Fruit fly (Drosophila melanogaster) whole organism: Measurements from ENCODE around the gene Obp22a.

Experiments
- CG8478 ChIP-seq: fragments of >200 bp; optimal IDR thresholded peaks from 2 replicates; lab custom pipeline; 2018; ENCODE audit warnings: inconsistent platforms
- Dll ChIP-seq: fragments of >200 bp; optimal IDR thresholded peaks from 2 replicates; lab custom pipeline; 2017
- EcR ChIP-seq, 2 experiments: fragments of >200 bp; optimal IDR thresholded peaks; 2 replicates each; lab custom pipeline; 2017; ENCODE audit warnings: missing biosample characterization in 2 of 2, missing genetic modification characterization in 2 of 2, missing genetic modification reagents in 2 of 2
- pan ChIP-seq: fragments of >200 bp; optimal IDR thresholded peaks from 2 replicates; lab custom pipeline; 2017
- psq ChIP-seq: fragments of >200 bp; optimal IDR thresholded peaks from 2 replicates; lab custom pipeline; 2017
- usp ChIP-seq: fragments of >200 bp; optimal IDR thresholded peaks from 2 replicates; lab custom pipeline; 2017; ENCODE audit warnings: missing biosample characterization, missing genetic modification characterization, mixed read lengths

Obp22a gene

dm6 chr2L:1967861-1968260, 24.1 kb downstream of the Obp22a start:
- no peak for TF ChIP-seq usp

- no peak for TF ChIP-seq psq
- TF ChIP-seq Dll (lab: Kevin White, UChicago) = no peak
- no peak for TF ChIP-seq CG8478 (lab: Kevin White, UChicago)
- no peak for TF ChIP-seq usp
- no peak for TF ChIP-seq pan (lab: Kevin White, UChicago)
- TF ChIP-seq EcR (GFP tag; optimal IDR thresholded peaks at IDR 0.05; lab: Kevin White, UChicago) = no peak
Measured at dm6 chr2L:1967301-1967700, 24.7 kb downstream of the Obp22a start.

DNA sequence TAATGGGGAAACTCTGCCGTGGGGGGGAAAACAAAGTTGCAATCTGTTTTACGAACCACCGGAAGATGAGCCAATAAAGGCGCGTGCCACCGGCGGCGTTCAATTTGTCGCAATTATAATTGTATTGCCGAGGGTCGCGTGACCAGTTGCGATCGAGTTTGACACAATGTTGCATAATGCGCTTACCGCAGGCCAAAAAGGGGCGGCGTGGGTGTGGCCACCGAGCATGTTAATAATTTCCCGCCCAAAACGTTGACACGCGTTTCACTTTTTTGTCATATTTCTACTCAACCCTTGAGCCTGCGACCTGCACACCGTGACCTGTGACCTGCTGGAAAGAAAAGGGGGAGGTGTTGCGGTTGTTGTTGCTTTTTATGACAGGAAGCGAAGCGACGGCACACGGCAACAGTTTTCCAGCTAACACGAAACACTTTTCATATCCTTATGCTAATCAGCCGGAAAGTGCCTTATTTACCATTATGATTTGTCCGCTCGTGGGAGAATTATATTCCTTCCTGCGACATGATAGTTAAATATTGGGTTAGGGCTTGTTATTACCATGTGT, 29.9 kb downstream of the Obp22a start:
- no peak for TF ChIP-seq EcR (GFP tag; optimal IDR thresholded peaks at IDR 0.05; lab: Kevin White, UChicago)
- no peak for TF ChIP-seq pan (lab: Kevin White, UChicago)
- no peak for TF ChIP-seq psq
- no peak for TF ChIP-seq usp
- TF ChIP-seq CG8478 (lab: Kevin White, UChicago) = no peak
- TF ChIP-seq Dll (lab: Kevin White, UChicago) = no peak

dm6 chr2L:1960056-1960455, 31.9 kb downstream of the Obp22a start:
- TF ChIP-seq usp (no peak), EcR (GFP tag; optimal IDR thresholded peaks at IDR 0.05; lab: Kevin White, UChicago) (no peak), pan (lab: Kevin White, UChicago) (no peak), CG8478 (lab: Kevin White, UChicago) (no peak), psq (no peak), Dll (lab: Kevin White, UChicago) (no peak)

DNA sequence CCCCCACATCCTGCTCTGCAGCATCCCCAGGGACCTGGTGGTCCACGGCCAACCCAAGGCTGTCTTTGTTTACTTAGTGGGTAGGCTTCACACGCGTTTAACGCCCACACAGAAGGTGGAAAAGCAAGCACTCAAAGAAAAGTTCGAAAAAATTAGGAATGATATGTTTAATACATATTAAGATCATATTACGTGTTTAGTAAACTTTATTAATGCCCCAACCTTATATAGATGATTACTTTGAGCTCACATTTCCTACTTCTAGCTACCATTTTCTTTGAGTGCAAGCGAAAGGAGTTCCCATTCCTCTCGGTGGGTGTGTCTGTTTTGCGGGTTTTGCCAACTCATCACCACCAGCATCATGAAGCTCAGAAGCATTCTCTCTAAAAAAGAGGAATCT, 32.5 kb downstream of the Obp22a start:
- TF ChIP-seq CG8478 (lab: Kevin White, UChicago) (no peak), EcR (GFP tag; optimal IDR thresholded peaks at IDR 0.05; lab: Kevin White, UChicago) (no peak), Dll (lab: Kevin White, UChicago) (no peak), psq (no peak), pan (lab: Kevin White, UChicago) (no peak), usp (no peak)

- no peak for TF ChIP-seq usp
- no peak for TF ChIP-seq Dll (lab: Kevin White, UChicago)
- no peak for TF ChIP-seq psq
- no peak for TF ChIP-seq EcR (GFP tag; optimal IDR thresholded peaks at IDR 0.05; lab: Kevin White, UChicago)
- TF ChIP-seq CG8478 (lab: Kevin White, UChicago) = no peak
- TF ChIP-seq pan (lab: Kevin White, UChicago) = no peak
Measured at dm6 chr2L:1954541-1954940, 37.4 kb downstream of the Obp22a start.

- no peak for TF ChIP-seq pan (lab: Kevin White, UChicago)
- TF ChIP-seq EcR (GFP tag; optimal IDR thresholded peaks at IDR 0.05; lab: Kevin White, UChicago) = no peak
- no peak for TF ChIP-seq CG8478 (lab: Kevin White, UChicago)
- TF ChIP-seq psq = no peak
- TF ChIP-seq usp = no peak
- TF ChIP-seq Dll (lab: Kevin White, UChicago) = no peak
Measured at dm6 chr2L:1947959-1948358, 44.0 kb downstream of the Obp22a start.

DNA sequence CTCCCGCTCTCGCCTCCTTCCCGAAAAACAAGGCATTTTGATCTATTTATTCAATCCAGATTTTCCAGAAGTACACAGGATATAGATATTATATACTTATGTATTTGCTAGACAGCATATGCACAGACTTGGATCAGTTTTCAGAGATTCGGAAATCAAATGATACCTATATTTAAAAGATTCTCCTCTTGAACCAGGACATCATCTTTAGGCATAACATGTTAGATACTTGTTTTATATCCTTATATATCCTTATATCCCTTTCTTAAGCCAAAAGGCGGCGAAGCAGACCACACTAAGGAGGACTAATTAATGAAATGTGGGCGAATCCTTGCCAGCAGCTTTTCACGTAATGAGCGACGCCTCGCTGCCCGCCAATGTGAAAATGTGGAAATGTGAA, 45.3 kb downstream of the Obp22a start, which contains the start of gene CG33673:
CG33673 (minus strand) TSS at position 101 of the 400 bp plus-strand sequence.
- no peak for TF ChIP-seq psq
- TF ChIP-seq CG8478 (lab: Kevin White, UChicago) = no peak
- TF ChIP-seq pan (lab: Kevin White, UChicago) = no peak
- TF ChIP-seq EcR (GFP tag; optimal IDR thresholded peaks at IDR 0.05; lab: Kevin White, UChicago) = no peak
- TF ChIP-seq usp = no peak
- TF ChIP-seq Dll (lab: Kevin White, UChicago) = no peak

DNA sequence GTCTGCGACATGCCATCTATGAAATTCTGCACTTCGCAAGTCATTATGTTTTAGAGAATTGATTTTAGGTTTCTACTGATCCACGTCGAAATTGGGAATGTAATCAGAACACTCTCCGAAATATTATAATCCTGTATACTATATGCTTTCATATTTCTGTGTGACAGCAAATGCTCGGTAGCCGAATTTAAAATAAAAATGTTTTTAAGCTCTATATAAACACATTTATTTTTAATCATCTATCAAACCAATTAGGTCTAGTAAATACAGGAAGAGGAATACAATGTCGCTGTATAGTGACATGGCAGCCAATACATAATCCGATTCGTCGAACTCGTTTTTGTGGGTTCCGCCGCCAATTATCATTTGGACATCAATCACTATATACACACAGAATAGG, 46.4 kb downstream of the Obp22a start, which contains the start of gene CG15357:
CG15357 (minus strand) TSS at position 101 of the 400 bp plus-strand sequence.
- TF ChIP-seq Dll (lab: Kevin White, UChicago) = no peak
- TF ChIP-seq CG8478 (lab: Kevin White, UChicago) = no peak
- no peak for TF ChIP-seq pan (lab: Kevin White, UChicago)
- TF ChIP-seq usp = no peak

dm6 chr2L:1944473-1945110, 47.4 kb downstream of the Obp22a start:
- no peak for TF ChIP-seq psq
- no peak for TF ChIP-seq usp
- no peak for TF ChIP-seq CG8478 (lab: Kevin White, UChicago)
- TF ChIP-seq pan (lab: Kevin White, UChicago) = no peak
